Fruit fly (Drosophila melanogaster) whole organism, embryonic: ENCODE results near the gene Vm32E.

Experiments used
- ATbp ChIP-seq: fragments of 200-800 bp; sonication (Bioruptor generic); optimal IDR thresholded peaks from 2 replicates; lab custom pipeline; 2017; ENCODE audit warnings: missing biosample characterization, mild to moderate bottlenecking, missing genetic modification characterization, missing genetic modification reagents
- Asciz ChIP-seq: fragments of 200-800 bp; sonication (Bioruptor generic); optimal IDR thresholded peaks from 2 replicates; lab custom pipeline; 2017; ENCODE audit warnings: missing biosample characterization, mild to moderate bottlenecking, missing genetic modification characterization, missing genetic modification reagents
- CG1024 ChIP-seq: fragments of 200-800 bp; sonication (Bioruptor generic); IDR thresholded peaks from 2 replicates; pipeline ENCODE4 v1.3.6; 2022; ENCODE audit warnings: missing biosample characterization, missing genetic modification characterization
- CG10267 ChIP-seq: fragments of 200-800 bp; sonication (Bioruptor generic); optimal IDR thresholded peaks from 2 replicates; lab custom pipeline; 2018; ENCODE audit warnings: missing biosample characterization, mild to moderate bottlenecking, missing genetic modification characterization, moderate library complexity
- CG12219 ChIP-seq: fragments of 200-800 bp; sonication (Bioruptor generic); optimal IDR thresholded peaks from 3 replicates; lab custom pipeline; 2018; ENCODE audit warnings: missing biosample characterization, mild to moderate bottlenecking, missing genetic modification characterization
- CG13123 ChIP-seq: fragments of 200-800 bp; sonication (Bioruptor generic); optimal IDR thresholded peaks from 2 replicates; lab custom pipeline; 2016; ENCODE audit warnings: missing biosample characterization, missing genetic modification characterization
- CG1602 ChIP-seq: fragments of 200-800 bp; sonication (Bioruptor generic); optimal IDR thresholded peaks from 3 replicates; lab custom pipeline; 2016; ENCODE audit warnings: missing biosample characterization, missing genetic modification characterization
- CG17612 ChIP-seq: fragments of 200-800 bp; sonication (Bioruptor generic); IDR thresholded peaks from 2 replicates; pipeline ENCODE4 v1.3.6; 2022; ENCODE audit warnings: missing biosample characterization, missing genetic modification characterization
- CG17912 ChIP-seq: fragments of 200-800 bp; sonication (Bioruptor generic); optimal IDR thresholded peaks from 2 replicates; lab custom pipeline; 2018; ENCODE audit warnings: missing biosample characterization, mild to moderate bottlenecking, missing genetic modification characterization
- CG18262 ChIP-seq: fragments of 200-800 bp; optimal IDR thresholded peaks from 3 replicates; lab custom pipeline; 2019; ENCODE audit warnings: missing biosample characterization, mild to moderate bottlenecking, missing genetic modification characterization, moderate library complexity
- CG2712 ChIP-seq: fragments of 200-800 bp; optimal IDR thresholded peaks from 3 replicates; lab custom pipeline; 2019; ENCODE audit warnings: missing biosample characterization, mild to moderate bottlenecking, missing genetic modification characterization, moderate library complexity
- CG2875 ChIP-seq: fragments of 200-800 bp; sonication (Bioruptor generic); optimal IDR thresholded peaks from 2 replicates; lab custom pipeline; 2017; ENCODE audit warnings: missing biosample characterization, mild to moderate bottlenecking, missing genetic modification characterization, missing genetic modification reagents
- CG31224 ChIP-seq: fragments of 200-800 bp; sonication (Bioruptor generic); IDR thresholded peaks from 2 replicates; pipeline ENCODE4 v1.3.6; 2022; ENCODE audit warnings: missing biosample characterization, missing genetic modification characterization
- CG31365 ChIP-seq: fragments of 200-800 bp; sonication (Bioruptor generic); optimal IDR thresholded peaks from 2 replicates; lab custom pipeline; 2018; ENCODE audit warnings: missing biosample characterization, mild to moderate bottlenecking, missing genetic modification characterization
- CG42726 ChIP-seq: fragments of 200-800 bp; sonication (Bioruptor generic); IDR thresholded peaks from 2 replicates; pipeline ENCODE4 v1.3.6; 2022; ENCODE audit warnings: missing biosample characterization, missing genetic modification characterization; ENCODE audit not compliant: partially characterized antibody
- CG5245 ChIP-seq: fragments of 200-800 bp; sonication (Bioruptor generic); optimal IDR thresholded peaks from 3 replicates; lab custom pipeline; 2016; ENCODE audit warnings: missing biosample characterization, missing genetic modification characterization
- CG7786 ChIP-seq: fragments of 200-800 bp; sonication (Bioruptor generic); optimal IDR thresholded peaks from 2 replicates; lab custom pipeline; 2016; ENCODE audit warnings: missing biosample characterization, missing genetic modification characterization
- CG8765 ChIP-seq: fragments of 200-800 bp; sonication (Bioruptor generic); IDR thresholded peaks from 2 replicates; pipeline ENCODE4 v1.3.6; 2022; ENCODE audit warnings: missing biosample characterization, missing genetic modification characterization
- D19A ChIP-seq: fragments of 200-800 bp; optimal IDR thresholded peaks from 3 replicates; lab custom pipeline; 2019; ENCODE audit warnings: missing biosample characterization, mild to moderate bottlenecking, missing genetic modification characterization, moderate library complexity
- Deaf1 ChIP-seq: fragments of 200-800 bp; optimal IDR thresholded peaks from 3 replicates; lab custom pipeline; 2019; ENCODE audit warnings: missing biosample characterization, mild to moderate bottlenecking, missing genetic modification characterization, moderate library complexity
- Drgx ChIP-seq: fragments of 200-800 bp; sonication (Bioruptor generic); IDR thresholded peaks from 2 replicates; pipeline ENCODE4 v1.3.6; 2022; ENCODE audit warnings: missing biosample characterization, missing genetic modification characterization
- HmgD ChIP-seq: fragments of 200-800 bp; sonication (Bioruptor generic); optimal IDR thresholded peaks from 3 replicates; lab custom pipeline; 2016; ENCODE audit warnings: missing biosample characterization, missing genetic modification characterization
- MBD-R2 ChIP-seq: fragments of 200-800 bp; sonication (Bioruptor generic); IDR thresholded peaks from 2 replicates; pipeline ENCODE4 v1.3.6; 2022; ENCODE audit warnings: missing biosample characterization, missing genetic modification characterization
- Max ChIP-seq: fragments of 200-800 bp; sonication (Bioruptor generic); optimal IDR thresholded peaks from 2 replicates; lab custom pipeline; 2016; ENCODE audit warnings: missing biosample characterization, mild to moderate bottlenecking, missing genetic modification characterization
- Mes4 ChIP-seq: fragments of 200-800 bp; sonication (Bioruptor generic); optimal IDR thresholded peaks from 2 replicates; lab custom pipeline; 2016; ENCODE audit warnings: missing biosample characterization, missing genetic modification characterization
- Sox102F ChIP-seq: fragments of 200-800 bp; sonication (Bioruptor generic); optimal IDR thresholded peaks from 2 replicates; lab custom pipeline; 2018; ENCODE audit warnings: missing biosample characterization, mild to moderate bottlenecking, missing genetic modification characterization, moderate library complexity
- Ssrp ChIP-seq: fragments of 200-800 bp; sonication (Bioruptor generic); optimal IDR thresholded peaks from 2 replicates; lab custom pipeline; 2018; ENCODE audit warnings: missing biosample characterization, mild to moderate bottlenecking, missing genetic modification characterization, moderate library complexity
- Tbp ChIP-seq: fragments of >200 bp; optimal IDR thresholded peaks from 2 replicates; lab custom pipeline; 2018; ENCODE audit warnings: missing biosample characterization, missing genetic modification characterization
- ab ChIP-seq: fragments of 200-800 bp; sonication (Bioruptor generic); optimal IDR thresholded peaks from 2 replicates; lab custom pipeline; 2016; ENCODE audit warnings: missing biosample characterization, missing genetic modification characterization
- bigmax ChIP-seq: fragments of 200-800 bp; sonication (Bioruptor generic); optimal IDR thresholded peaks from 2 replicates; lab custom pipeline; 2018; ENCODE audit warnings: missing biosample characterization, mild to moderate bottlenecking, missing genetic modification characterization
- bsh ChIP-seq, 2 experiments: fragments of 200-800 bp; sonication (Bioruptor generic); optimal IDR thresholded peaks; 2 replicates each; lab custom pipeline; 2017 to 2018; ENCODE audit warnings: mild to moderate bottlenecking in 2 of 2, missing biosample characterization in 2 of 2, missing genetic modification characterization in 2 of 2, moderate library complexity in 1 of 2
- cato ChIP-seq: fragments of 200-800 bp; sonication (Bioruptor generic); optimal IDR thresholded peaks from 2 replicates; lab custom pipeline; 2016; ENCODE audit warnings: missing biosample characterization, missing genetic modification characterization, borderline replicate concordance
- caup ChIP-seq: fragments of 200-800 bp; sonication (Bioruptor generic); optimal IDR thresholded peaks from 3 replicates; lab custom pipeline; 2017; ENCODE audit warnings: missing biosample characterization, mild to moderate bottlenecking, missing genetic modification characterization, moderate library complexity; ENCODE audit not compliant: severe bottlenecking
- chn ChIP-seq: fragments of 200-800 bp; sonication (Bioruptor generic); optimal IDR thresholded peaks from 2 replicates; lab custom pipeline; 2016; ENCODE audit warnings: missing biosample characterization, missing genetic modification characterization
- corto ChIP-seq: fragments of 200-800 bp; sonication (Bioruptor generic); optimal IDR thresholded peaks from 2 replicates; lab custom pipeline; 2016; ENCODE audit warnings: missing biosample characterization, mild to moderate bottlenecking, missing genetic modification characterization, moderate library complexity
- croc ChIP-seq: fragments of 200-800 bp; sonication (Bioruptor generic); conservative IDR thresholded peaks from 3 replicates; pipeline ENCODE4 v1.3.6; 2022; ENCODE audit warnings: missing biosample characterization, missing genetic modification characterization
- dati ChIP-seq: fragments of 200-800 bp; sonication (Bioruptor generic); IDR thresholded peaks from 2 replicates; pipeline ENCODE4 v1.3.6; 2022; ENCODE audit warnings: missing biosample characterization, missing genetic modification characterization
- disco-r ChIP-seq: fragments of 200-800 bp; sonication (Bioruptor generic); optimal IDR thresholded peaks from 2 replicates; lab custom pipeline; 2016; ENCODE audit warnings: missing biosample characterization, missing genetic modification characterization
- eyg ChIP-seq: fragments of 200-800 bp; sonication (Bioruptor generic); optimal IDR thresholded peaks from 3 replicates; lab custom pipeline; 2016; ENCODE audit warnings: missing biosample characterization, missing genetic modification characterization
- fd102C ChIP-seq: fragments of 200-800 bp; sonication (Bioruptor generic); optimal IDR thresholded peaks from 2 replicates; lab custom pipeline; 2018; ENCODE audit warnings: missing biosample characterization, mild to moderate bottlenecking, missing genetic modification characterization, moderate library complexity
- jing ChIP-seq: fragments of 200-800 bp; sonication (Bioruptor generic); optimal IDR thresholded peaks from 2 replicates; lab custom pipeline; 2018; ENCODE audit warnings: missing biosample characterization, mild to moderate bottlenecking, missing genetic modification characterization
- lab ChIP-seq: fragments of 200-800 bp; sonication (Bioruptor generic); optimal IDR thresholded peaks from 3 replicates; lab custom pipeline; 2017; ENCODE audit warnings: missing biosample characterization, missing genetic modification characterization, mild to moderate bottlenecking, moderate library complexity, missing genetic modification reagents
- lmd ChIP-seq: fragments of 200-800 bp; sonication (Bioruptor generic); IDR thresholded peaks from 2 replicates; pipeline ENCODE4 v1.3.6; 2022; ENCODE audit warnings: missing biosample characterization, missing genetic modification characterization
- odd ChIP-seq: fragments of 200-800 bp; sonication (Bioruptor generic); optimal IDR thresholded peaks from 2 replicates; lab custom pipeline; 2017; ENCODE audit warnings: missing biosample characterization, mild to moderate bottlenecking, missing genetic modification characterization
- pros ChIP-seq: fragments of 200-800 bp; sonication (Bioruptor generic); optimal IDR thresholded peaks from 3 replicates; lab custom pipeline; 2019; ENCODE audit warnings: missing biosample characterization, mild to moderate bottlenecking, missing genetic modification characterization, moderate library complexity
- repo ChIP-seq: fragments of 200-800 bp; sonication (Bioruptor generic); optimal IDR thresholded peaks from 2 replicates; lab custom pipeline; 2016; ENCODE audit warnings: missing biosample characterization, missing genetic modification characterization
- sqz ChIP-seq: fragments of 200-800 bp; sonication (Bioruptor generic); optimal IDR thresholded peaks from 3 replicates; lab custom pipeline; 2018; ENCODE audit warnings: missing biosample characterization, mild to moderate bottlenecking, missing genetic modification characterization
- tll ChIP-seq, 2 experiments: fragments of 200-800 bp in 1 of 2; fragments of >200 bp in 1 of 2; sonication (Bioruptor generic) in 1 of 2; optimal IDR thresholded peaks; 2 replicates each; lab custom pipeline; 2017 to 2019; ENCODE audit warnings: missing biosample characterization in 2 of 2, missing genetic modification characterization in 2 of 2, mild to moderate bottlenecking in 1 of 2, moderate library complexity in 1 of 2
- zfh2 ChIP-seq: fragments of 200-800 bp; sonication (Bioruptor generic); optimal IDR thresholded peaks from 2 replicates; lab custom pipeline; 2016; ENCODE audit warnings: missing biosample characterization, missing genetic modification characterization

The Vm32E gene

dm6 chr2L:11208563-11209344 is 37.3 kb upstream of the Vm32E start (continued):
- TF ChIP-seq jing: peak; percentile 56
- peak; percentile 49 for TF ChIP-seq CG5245 (GFP tag; lab: Kevin White, UChicago)
- TF ChIP-seq caup (GFP tag; lab: Kevin White, UChicago): no peak
- peak; percentile 14 for TF ChIP-seq odd (GFP tag; lab: Kevin White, UChicago)
- TF ChIP-seq Max (GFP tag; lab: Kevin White, UChicago): no peak
- TF ChIP-seq MBD-R2 (GFP tag; lab: Robert Waterston, UW): no peak
- peak; percentile 64 for TF ChIP-seq CG1602 (GFP tag; lab: Kevin White, UChicago)
- TF ChIP-seq CG42726: no peak
- no peak for TF ChIP-seq CG8765 (GFP tag; lab: Robert Waterston, UW)
- TF ChIP-seq cato (GFP tag; lab: Kevin White, UChicago): peak; percentile 51
- peak; percentile 85 for TF ChIP-seq Ssrp
- no peak for TF ChIP-seq HmgD (GFP tag; lab: Kevin White, UChicago)
- TF ChIP-seq disco-r (GFP tag; lab: Kevin White, UChicago): no peak
- TF ChIP-seq Drgx (GFP tag; lab: Robert Waterston, UW): no peak
- TF ChIP-seq bigmax (GFP tag; lab: Kevin White, UChicago): no peak
- TF ChIP-seq CG2712 (tag; lab: Kevin White, UChicago): peak; percentile 81
- TF ChIP-seq croc: peak; percentile 68; the same call in 2 of the 3 replicates
- TF ChIP-seq lmd (GFP tag; lab: Robert Waterston, UW): peak; percentile 57
- peak; percentile 61 for TF ChIP-seq Asciz
- TF ChIP-seq sqz (GFP tag; lab: Kevin White, UChicago): no peak
- no peak for TF ChIP-seq CG17912 (GFP tag; lab: Kevin White, UChicago)
- TF ChIP-seq pros (GFP tag; lab: Kevin White, UChicago): no peak
- no peak for TF ChIP-seq Deaf1
- TF ChIP-seq CG7786 (GFP tag; lab: Kevin White, UChicago): no peak
- peak; percentile 54 for TF ChIP-seq CG12219 (GFP tag; lab: Kevin White, UChicago)
- TF ChIP-seq Tbp (GFP tag; lab: Kevin White, UChicago): no peak
- TF ChIP-seq eyg (GFP tag; lab: Kevin White, UChicago): no peak
- no peak for TF ChIP-seq CG31365 (tag; lab: Kevin White, UChicago)
- TF ChIP-seq bsh (GFP tag; optimal IDR thresholded peaks at IDR 0.05; lab: Kevin White, UChicago): peak in 1 of 2 experiments; percentile 96
- TF ChIP-seq Mes4 (GFP tag; lab: Kevin White, UChicago): no peak
- no peak for TF ChIP-seq CG31224
- TF ChIP-seq CG13123 (GFP tag; lab: Kevin White, UChicago): peak; percentile 28
- TF ChIP-seq zfh2 (GFP tag; lab: Kevin White, UChicago): no peak
- peak; percentile 8 for TF ChIP-seq repo (GFP tag; lab: Kevin White, UChicago)
- TF ChIP-seq ATbp (GFP tag; lab: Kevin White, UChicago): peak; percentile 74
- TF ChIP-seq chn (GFP tag; lab: Kevin White, UChicago): peak; percentile 35
- peak; percentile 61 for TF ChIP-seq D19A (tag; lab: Kevin White, UChicago)
- peak; percentile 68 for TF ChIP-seq CG10267
- TF ChIP-seq Sox102F (GFP tag; lab: Kevin White, UChicago): peak; percentile 80
- TF ChIP-seq CG18262 (tag; lab: Kevin White, UChicago): peak; percentile 80
- TF ChIP-seq fd102C: no peak
- no peak for TF ChIP-seq tll (GFP tag; optimal IDR thresholded peaks at IDR 0.05; lab: Kevin White, UChicago)
- peak; percentile 20 for TF ChIP-seq lab (GFP tag; lab: Kevin White, UChicago)
- no peak for TF ChIP-seq dati (GFP tag; lab: Robert Waterston, UW)
- TF ChIP-seq ab (GFP tag; lab: Kevin White, UChicago): peak; percentile 74
- TF ChIP-seq corto (GFP tag; lab: Kevin White, UChicago): no peak
- peak; percentile 69 for TF ChIP-seq CG1024
- TF ChIP-seq CG2875 (GFP tag; lab: Kevin White, UChicago): peak; percentile 76
- no peak for TF ChIP-seq CG17612 (GFP tag; lab: Robert Waterston, UW)
